Worm (Caenorhabditis elegans) whole organism, L1 larva: ENCODE results near the gene mev-1.
"Not testable (repeated sequence)": the region's sequence is repeated elsewhere in the genome, so short reads cannot be mapped to it uniquely, and the experiment has no call there.

Experiments used
- Y116A8C.19 ChIP-seq: sonication (generic microtip); optimal IDR thresholded peaks from 2 replicates; lab custom pipeline; 2016; ENCODE audit warnings: missing compliant biosample characterization, missing genetic modification characterization, borderline replicate concordance
- ama-1 ChIP-seq: fragments of 150-350 bp; optimal IDR thresholded peaks from 2 replicates; lab custom pipeline; 2014
- ceh-90 ChIP-seq: sonication (generic microtip); optimal IDR thresholded peaks from 2 replicates; lab custom pipeline; 2016; ENCODE audit warnings: missing genetic modification characterization, missing compliant biosample characterization
- elt-3 ChIP-seq, 6 experiments: fragments of 150-350 bp in 1 of 6; sonication (generic microtip); optimal IDR thresholded peaks; 2 replicates each; lab custom pipeline; 2017 to 2018; ENCODE audit warnings: missing biosample characterization in 6 of 6, missing genetic modification characterization in 6 of 6, inconsistent platforms in 1 of 6
- fkh-4 ChIP-seq: sonication (generic microtip); optimal IDR thresholded peaks from 2 replicates; lab custom pipeline; 2016; ENCODE audit warnings: missing compliant biosample characterization, missing genetic modification characterization, borderline replicate concordance
- fos-1 ChIP-seq: fragments of 150-350 bp; optimal IDR thresholded peaks from 2 replicates; lab custom pipeline; 2014; ENCODE audit warnings: missing biosample characterization, missing genetic modification characterization
- hlh-17 ChIP-seq: fragments of 200-800 bp; sonication (Bioruptor generic); optimal IDR thresholded peaks from 2 replicates; lab custom pipeline; 2018; ENCODE audit warnings: missing genetic modification characterization, mild to moderate bottlenecking, missing compliant biosample characterization, moderate library complexity, borderline replicate concordance
- lin-13 ChIP-seq: fragments of 150-350 bp; optimal IDR thresholded peaks from 2 replicates; lab custom pipeline; 2014; ENCODE audit warnings: missing biosample characterization, missing genetic modification reagents, missing genetic modification characterization
- mdl-1 ChIP-seq, 2 experiments: fragments of 150-350 bp; optimal IDR thresholded peaks; 2 replicates each; lab custom pipeline; 2014 to 2017; ENCODE audit warnings: missing biosample characterization in 2 of 2, missing genetic modification characterization in 2 of 2, inconsistent platforms in 1 of 2
- nhr-84 ChIP-seq: sonication (generic microtip); optimal IDR thresholded peaks from 2 replicates; lab custom pipeline; 2017; ENCODE audit warnings: missing biosample characterization, missing genetic modification characterization
- pag-3 ChIP-seq: sonication (generic microtip); optimal IDR thresholded peaks from 2 replicates; lab custom pipeline; 2017; ENCODE audit warnings: missing genetic modification characterization, mild to moderate bottlenecking, missing compliant biosample characterization, antibody characterized with exemption, borderline replicate concordance; ENCODE audit not compliant: insufficient read depth
- rnt-1 ChIP-seq: sonication (generic microtip); optimal IDR thresholded peaks from 2 replicates; lab custom pipeline; 2016; ENCODE audit warnings: mild to moderate bottlenecking, missing genetic modification characterization, moderate library complexity, missing compliant biosample characterization
- skn-1 ChIP-seq: fragments of 150-350 bp; optimal IDR thresholded peaks from 2 replicates; lab custom pipeline; 2014; ENCODE audit warnings: missing biosample characterization, missing genetic modification characterization
- unc-62 ChIP-seq: fragments of 150-350 bp; optimal IDR thresholded peaks from 2 replicates; lab custom pipeline; 2014; ENCODE audit warnings: missing biosample characterization, missing genetic modification reagents, missing genetic modification characterization

DNA sequence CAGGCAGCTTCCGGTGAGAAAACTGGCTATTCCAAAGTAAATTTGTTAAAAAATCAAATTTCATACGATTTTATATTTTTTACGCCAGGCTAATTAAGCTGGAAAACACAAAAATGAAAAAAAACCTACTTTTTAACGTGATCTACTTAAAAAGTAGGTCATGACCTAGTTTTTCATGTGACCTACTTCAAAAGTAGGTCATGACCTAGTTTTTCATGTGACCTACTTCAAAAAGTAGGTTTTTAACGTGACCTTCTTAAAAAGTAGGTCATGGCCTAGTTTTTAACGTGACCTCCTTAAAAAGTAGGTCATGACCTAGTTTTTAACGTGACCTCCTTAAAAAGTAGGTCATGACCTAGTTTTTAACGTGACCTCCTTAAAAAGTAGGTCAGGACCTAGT lies 17.4 kb upstream of the mev-1 start:
- not testable (repeated sequence) for TF ChIP-seq Y116A8C.19 (tag; lab: Kevin White, UChicago); elt-3 (tag; optimal IDR thresholded peaks at IDR 0.05; lab: Kevin White, UChicago); unc-62; pag-3 (tag; lab: Kevin White, UChicago); ama-1; hlh-17 (GFP tag; lab: Kevin White, UChicago); lin-13 (GFP tag; lab: Kevin White, UChicago); skn-1; mdl-1 (tag; optimal IDR thresholded peaks at IDR 0.05; lab: Kevin White, UChicago); fkh-4 (tag; lab: Kevin White, UChicago); fos-1; nhr-84 (tag; lab: Kevin White, UChicago); rnt-1; ceh-90
